Worm (Caenorhabditis elegans) whole organism, late embryonic: ENCODE measurements around the gene snt-5.

Experiments
- ama-1 ChIP-seq: fragments of 150-350 bp; optimal IDR thresholded peaks from 2 replicates; lab custom pipeline; 2014
- fkh-10 ChIP-seq: fragments of 150-350 bp; optimal IDR thresholded peaks from 2 replicates; lab custom pipeline; 2014; ENCODE audit warnings: missing biosample characterization, missing genetic modification reagents, missing genetic modification characterization
- pha-2 ChIP-seq: sonication (generic microtip); optimal IDR thresholded peaks from 2 replicates; lab custom pipeline; 2017; ENCODE audit warnings: mild to moderate bottlenecking, missing genetic modification characterization, missing compliant biosample characterization

- no peak for TF ChIP-seq ama-1
- TF ChIP-seq fkh-10 (GFP tag; lab: Kevin White, UChicago), result no peak
- TF ChIP-seq pha-2 (tag; lab: Kevin White, UChicago), result no peak
Measured at ce11 chrV:1422269-1422668, 10.9 kb upstream of the snt-5 start.
